Fruit fly (Drosophila melanogaster) whole organism, embryonic: ENCODE data around the gene CG32984.
A peak's percentile ranks its signal among the peaks of the same experiment; 100 is the strongest.

Source experiments
- Adf1 ChIP-seq: fragments of 200-800 bp; sonication (Bioruptor generic); IDR thresholded peaks from 2 replicates; pipeline ENCODE4 v1.3.6; 2022; ENCODE audit warnings: missing biosample characterization, missing genetic modification characterization
- Atf-2 ChIP-seq: fragments of 200-800 bp; sonication (Bioruptor generic); optimal IDR thresholded peaks from 2 replicates; lab custom pipeline; 2016; ENCODE audit warnings: missing biosample characterization, missing genetic modification characterization
- Atf3 ChIP-seq: fragments of 200-800 bp; sonication (Bioruptor generic); optimal IDR thresholded peaks from 3 replicates; lab custom pipeline; 2016; ENCODE audit warnings: missing biosample characterization, missing genetic modification characterization
- Bgb ChIP-seq: fragments of 200-800 bp; sonication (Bioruptor generic); IDR thresholded peaks from 2 replicates; pipeline ENCODE4 v1.3.6; 2022; ENCODE audit warnings: missing biosample characterization, missing genetic modification characterization; ENCODE audit not compliant: partially characterized antibody
- CG1024 ChIP-seq: fragments of 200-800 bp; sonication (Bioruptor generic); IDR thresholded peaks from 2 replicates; pipeline ENCODE4 v1.3.6; 2022; ENCODE audit warnings: missing biosample characterization, missing genetic modification characterization
- CG10979 ChIP-seq: fragments of 200-800 bp; sonication (Bioruptor generic); optimal IDR thresholded peaks from 2 replicates; lab custom pipeline; 2018; ENCODE audit warnings: missing biosample characterization, mild to moderate bottlenecking, missing genetic modification characterization, moderate library complexity
- CG11247 ChIP-seq: fragments of 200-800 bp; sonication (Bioruptor generic); IDR thresholded peaks from 2 replicates; pipeline ENCODE4 v1.3.6; 2022; ENCODE audit warnings: missing biosample characterization, missing genetic modification characterization
- CG12219 ChIP-seq: fragments of 200-800 bp; sonication (Bioruptor generic); optimal IDR thresholded peaks from 3 replicates; lab custom pipeline; 2018; ENCODE audit warnings: missing biosample characterization, mild to moderate bottlenecking, missing genetic modification characterization
- CG14050 ChIP-seq: fragments of 200-800 bp; sonication (Bioruptor generic); IDR thresholded peaks from 3 replicates; pipeline ENCODE4 v1.3.6; 2022; ENCODE audit warnings: missing biosample characterization, missing genetic modification characterization
- CG14667 ChIP-seq: fragments of 200-800 bp; sonication (Bioruptor generic); IDR thresholded peaks from 2 replicates; pipeline ENCODE4 v1.3.6; 2022; ENCODE audit warnings: missing biosample characterization, missing genetic modification characterization
- CG16813 ChIP-seq: fragments of 200-800 bp; sonication (Bioruptor generic); IDR thresholded peaks from 3 replicates; pipeline ENCODE4 v1.3.6; 2022; ENCODE audit warnings: missing biosample characterization, missing genetic modification characterization; ENCODE audit not compliant: partially characterized antibody
- CG18262 ChIP-seq: fragments of 200-800 bp; optimal IDR thresholded peaks from 3 replicates; lab custom pipeline; 2019; ENCODE audit warnings: missing biosample characterization, mild to moderate bottlenecking, missing genetic modification characterization, moderate library complexity
- CG32767 ChIP-seq: fragments of 200-800 bp; sonication (Bioruptor generic); IDR thresholded peaks from 2 replicates; pipeline ENCODE4 v1.3.6; 2022; ENCODE audit warnings: missing biosample characterization, missing genetic modification characterization
- CG34422 ChIP-seq: fragments of 200-800 bp; sonication (Bioruptor generic); IDR thresholded peaks from 3 replicates; pipeline ENCODE4 v1.3.6; 2022; ENCODE audit warnings: missing biosample characterization, missing genetic modification characterization
- CG3995 ChIP-seq: fragments of 200-800 bp; sonication (Bioruptor generic); optimal IDR thresholded peaks from 3 replicates; lab custom pipeline; 2016; ENCODE audit warnings: missing biosample characterization, missing genetic modification characterization
- CG4328 ChIP-seq: fragments of 200-800 bp; sonication (Bioruptor generic); optimal IDR thresholded peaks from 3 replicates; lab custom pipeline; 2017; ENCODE audit warnings: missing biosample characterization, missing genetic modification reagents, missing genetic modification characterization
- CG43689 ChIP-seq: fragments of 200-800 bp; sonication (Bioruptor generic); IDR thresholded peaks from 2 replicates; pipeline ENCODE4 v1.3.6; 2022; ENCODE audit warnings: missing biosample characterization, missing genetic modification characterization
- CG4424 ChIP-seq: fragments of 200-800 bp; sonication (Bioruptor generic); optimal IDR thresholded peaks from 3 replicates; lab custom pipeline; 2016; ENCODE audit warnings: missing biosample characterization, missing genetic modification characterization
- CG6254 ChIP-seq: fragments of 200-800 bp; sonication (Bioruptor generic); optimal IDR thresholded peaks from 3 replicates; lab custom pipeline; 2017; ENCODE audit warnings: mild to moderate bottlenecking, missing biosample characterization, missing genetic modification reagents, missing genetic modification characterization
- CG6272 ChIP-seq: fragments of 200-800 bp; sonication (Bioruptor generic); IDR thresholded peaks from 2 replicates; pipeline ENCODE4 v1.3.6; 2022; ENCODE audit warnings: missing biosample characterization, missing genetic modification characterization
- CG6813 ChIP-seq: fragments of 200-800 bp; sonication (Bioruptor generic); optimal IDR thresholded peaks from 2 replicates; lab custom pipeline; 2017; ENCODE audit warnings: missing biosample characterization, missing genetic modification characterization, mild to moderate bottlenecking, moderate library complexity, missing genetic modification reagents
- CG7357 ChIP-seq: fragments of 200-800 bp; sonication (Bioruptor generic); IDR thresholded peaks from 3 replicates; pipeline ENCODE4 v1.3.6; 2022; ENCODE audit warnings: missing biosample characterization, missing genetic modification characterization
- CG8281 ChIP-seq: fragments of 200-800 bp; sonication (Bioruptor generic); optimal IDR thresholded peaks from 2 replicates; lab custom pipeline; 2018; ENCODE audit warnings: missing biosample characterization, mild to moderate bottlenecking, missing genetic modification characterization, moderate library complexity
- CG9215 ChIP-seq: fragments of 200-800 bp; sonication (Bioruptor generic); IDR thresholded peaks from 2 replicates; pipeline ENCODE4 v1.3.6; 2022; ENCODE audit warnings: missing biosample characterization, missing genetic modification characterization
- Dref ChIP-seq: fragments of 200-800 bp; sonication (Bioruptor generic); IDR thresholded peaks from 2 replicates; pipeline ENCODE4 v1.3.6; 2022; ENCODE audit warnings: missing biosample characterization, missing genetic modification characterization
- Fer1 ChIP-seq: fragments of 200-800 bp; sonication (Bioruptor generic); optimal IDR thresholded peaks from 2 replicates; lab custom pipeline; 2017; ENCODE audit warnings: missing biosample characterization, mild to moderate bottlenecking, missing genetic modification characterization
- HLH54F ChIP-seq: fragments of 200-800 bp; sonication (Bioruptor generic); optimal IDR thresholded peaks from 3 replicates; lab custom pipeline; 2016; ENCODE audit warnings: missing biosample characterization, missing genetic modification characterization
- Rx ChIP-seq: fragments of 200-800 bp; sonication (Bioruptor generic); IDR thresholded peaks from 2 replicates; pipeline ENCODE4 v1.3.6; 2022; ENCODE audit warnings: missing biosample characterization, missing genetic modification characterization
- Sry-β ChIP-seq: fragments of 200-800 bp; sonication (Bioruptor generic); optimal IDR thresholded peaks from 2 replicates; lab custom pipeline; 2018; ENCODE audit warnings: missing biosample characterization, mild to moderate bottlenecking, missing genetic modification characterization, moderate library complexity
- Ssrp ChIP-seq: fragments of 200-800 bp; sonication (Bioruptor generic); optimal IDR thresholded peaks from 2 replicates; lab custom pipeline; 2018; ENCODE audit warnings: missing biosample characterization, mild to moderate bottlenecking, missing genetic modification characterization, moderate library complexity
- TFAM ChIP-seq: fragments of 200-800 bp; sonication (Bioruptor generic); optimal IDR thresholded peaks from 2 replicates; lab custom pipeline; 2017; ENCODE audit warnings: missing biosample characterization, missing genetic modification characterization, inconsistent platforms
- bowl ChIP-seq: fragments of 200-800 bp; sonication (Bioruptor generic); IDR thresholded peaks from 2 replicates; pipeline ENCODE4 v1.3.6; 2022; ENCODE audit warnings: missing biosample characterization, missing genetic modification characterization
- cwo ChIP-seq: fragments of 200-800 bp; sonication (Bioruptor generic); optimal IDR thresholded peaks from 3 replicates; lab custom pipeline; 2017; ENCODE audit warnings: missing biosample characterization, missing genetic modification characterization, mild to moderate bottlenecking, moderate library complexity, missing genetic modification reagents
- dimm ChIP-seq: fragments of 200-800 bp; sonication (Bioruptor generic); IDR thresholded peaks from 2 replicates; pipeline ENCODE4 v1.3.6; 2022; ENCODE audit warnings: missing biosample characterization, missing genetic modification characterization
- dmrt11E ChIP-seq: fragments of 200-800 bp; sonication (Bioruptor generic); optimal IDR thresholded peaks from 3 replicates; lab custom pipeline; 2018; ENCODE audit warnings: missing biosample characterization, mild to moderate bottlenecking, missing genetic modification characterization, moderate library complexity
- eve ChIP-seq, 2 experiments: fragments of >200 bp; optimal IDR thresholded peaks; 2 replicates each; lab custom pipeline; 2017; ENCODE audit warnings: missing biosample characterization in 2 of 2, missing genetic modification characterization in 2 of 2
- eyg ChIP-seq: fragments of 200-800 bp; sonication (Bioruptor generic); optimal IDR thresholded peaks from 3 replicates; lab custom pipeline; 2016; ENCODE audit warnings: missing biosample characterization, missing genetic modification characterization
- ham ChIP-seq: fragments of 200-800 bp; sonication (Bioruptor generic); IDR thresholded peaks from 2 replicates; pipeline ENCODE4 v1.3.6; 2022; ENCODE audit warnings: missing biosample characterization, missing genetic modification characterization
- jumu ChIP-seq: fragments of 200-800 bp; sonication (Bioruptor generic); optimal IDR thresholded peaks from 3 replicates; lab custom pipeline; 2016; ENCODE audit warnings: missing biosample characterization, missing genetic modification characterization
- knrl ChIP-seq: fragments of 200-800 bp; sonication (Bioruptor generic); IDR thresholded peaks from 3 replicates; pipeline ENCODE4 v1.3.6; 2022; ENCODE audit warnings: missing biosample characterization, missing genetic modification characterization; ENCODE audit not compliant: partially characterized antibody
- luna ChIP-seq: fragments of 200-800 bp; sonication (Bioruptor generic); optimal IDR thresholded peaks from 2 replicates; lab custom pipeline; 2016; ENCODE audit warnings: missing biosample characterization, missing genetic modification characterization
- mam ChIP-seq: fragments of 200-800 bp; sonication (Bioruptor generic); optimal IDR thresholded peaks from 3 replicates; lab custom pipeline; 2016; ENCODE audit warnings: missing biosample characterization, missing genetic modification characterization
- pita ChIP-seq: fragments of 200-800 bp; sonication (Bioruptor generic); optimal IDR thresholded peaks from 2 replicates; lab custom pipeline; 2017; ENCODE audit warnings: missing biosample characterization, mild to moderate bottlenecking, missing genetic modification characterization
- salm ChIP-seq: fragments of 200-800 bp; sonication (Bioruptor generic); optimal IDR thresholded peaks from 2 replicates; lab custom pipeline; 2018; ENCODE audit warnings: missing biosample characterization, mild to moderate bottlenecking, missing genetic modification characterization
- sc ChIP-seq, 3 experiments: fragments of >200 bp in 2 of 3; fragments of 200-800 bp in 1 of 3; sonication (Bioruptor generic) in 1 of 3; optimal IDR thresholded peaks; 2 replicates in 2 of 3; 3 replicates in 1 of 3; lab custom pipeline; 2017; ENCODE audit warnings: mild to moderate bottlenecking in 1 of 3, missing biosample characterization in 1 of 3, missing genetic modification characterization in 1 of 3, missing genetic modification reagents in 1 of 3
- slou ChIP-seq: fragments of 200-800 bp; sonication (Bioruptor generic); optimal IDR thresholded peaks from 3 replicates; lab custom pipeline; 2016; ENCODE audit warnings: missing biosample characterization, missing genetic modification characterization
- ssp ChIP-seq: fragments of 200-800 bp; sonication (Bioruptor generic); IDR thresholded peaks from 2 replicates; pipeline ENCODE4 v1.3.6; 2022; ENCODE audit warnings: missing biosample characterization, missing genetic modification characterization
- tio ChIP-seq: fragments of 200-800 bp; sonication (Bioruptor generic); optimal IDR thresholded peaks from 2 replicates; lab custom pipeline; 2017; ENCODE audit warnings: missing biosample characterization, missing genetic modification characterization, inconsistent platforms
- zen ChIP-seq: fragments of 200-800 bp; sonication (Bioruptor generic); optimal IDR thresholded peaks from 3 replicates; lab custom pipeline; 2018; ENCODE audit warnings: missing biosample characterization, mild to moderate bottlenecking, missing genetic modification characterization, moderate library complexity
- zfh1 ChIP-seq: fragments of 200-800 bp; sonication (Bioruptor generic); IDR thresholded peaks from 3 replicates; pipeline ENCODE4 v1.3.6; 2022; ENCODE audit warnings: missing biosample characterization, missing genetic modification characterization

The CG32984 gene

DNA sequence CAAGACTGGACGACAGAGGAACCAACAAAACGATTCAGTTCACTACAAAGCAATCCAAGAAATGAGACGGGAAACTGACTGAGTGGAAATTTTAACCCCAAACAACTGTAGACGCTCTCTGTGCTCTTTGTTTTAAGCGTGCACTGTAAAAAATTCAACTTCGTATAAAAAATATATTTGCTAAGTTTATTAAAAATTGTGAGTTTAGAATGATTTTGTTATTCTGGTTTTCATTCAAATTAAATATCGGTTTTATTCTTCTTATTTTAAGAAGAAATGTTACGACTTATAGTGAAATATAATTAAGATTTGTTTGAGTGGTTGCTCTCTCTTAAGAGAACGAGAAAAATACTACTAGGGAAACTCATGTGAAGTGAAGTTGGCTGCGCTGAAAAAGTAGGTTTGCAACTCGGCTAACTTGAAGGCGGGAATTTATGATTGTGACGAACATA, 6.7 kb upstream of the CG32984 start (continued):
- peak; percentile 97 for TF ChIP-seq CG10979
- TF ChIP-seq CG6813 (GFP tag; lab: Kevin White, UChicago): peak; percentile 87
- no peak for TF ChIP-seq CG16813 (GFP tag; lab: Robert Waterston, UW)
- TF ChIP-seq Fer1 (GFP tag; lab: Kevin White, UChicago): peak; percentile 87
- TF ChIP-seq CG32767 (GFP tag; lab: Robert Waterston, UW): peak; percentile 98
- peak; percentile 89 for TF ChIP-seq ham (GFP tag; lab: Robert Waterston, UW)
- TF ChIP-seq salm: peak; percentile 81
- peak; percentile 92 for TF ChIP-seq ssp
- TF ChIP-seq CG9215 (GFP tag; lab: Robert Waterston, UW): peak; percentile 92
- TF ChIP-seq bowl: peak; percentile 97
- TF ChIP-seq CG6272 (GFP tag; lab: Robert Waterston, UW): peak; percentile 97
- peak; percentile 97 for TF ChIP-seq CG14050
- peak; percentile 94 for TF ChIP-seq CG1024 (GFP tag; lab: Robert Waterston, UW)
- TF ChIP-seq tio (GFP tag; lab: Kevin White, UChicago): peak; percentile 92
- peak; percentile 98 for TF ChIP-seq zfh1 (GFP tag; lab: Robert Waterston, UW)
- TF ChIP-seq zen (tag; lab: Kevin White, UChicago): peak; percentile 93
- peak; percentile 53 for TF ChIP-seq Sry-β
- peak; percentile 41 for TF ChIP-seq CG3995 (GFP tag; lab: Kevin White, UChicago)
- peak; percentile 96 for TF ChIP-seq mam (GFP tag; lab: Kevin White, UChicago)
- peak; percentile 24; the same call in 1 of the 2 replicates for TF ChIP-seq Bgb (GFP tag; lab: Robert Waterston, UW)
- TF ChIP-seq eyg (GFP tag; lab: Kevin White, UChicago): peak; percentile 80
- peak; percentile 94 for TF ChIP-seq Rx (GFP tag; lab: Robert Waterston, UW)
- peak; percentile 99 for TF ChIP-seq CG34422
- TF ChIP-seq CG18262 (tag; lab: Kevin White, UChicago): peak; percentile 97
- TF ChIP-seq CG7357 (GFP tag; lab: Robert Waterston, UW): peak; percentile 93
- peak; percentile 66 for TF ChIP-seq pita
- peak; percentile 96 for TF ChIP-seq jumu (GFP tag; lab: Kevin White, UChicago)
- TF ChIP-seq Atf-2 (GFP tag; lab: Kevin White, UChicago): peak; percentile 96
- TF ChIP-seq CG4424 (GFP tag; lab: Kevin White, UChicago): peak; percentile 94
- TF ChIP-seq dmrt11E (tag; lab: Kevin White, UChicago): peak; percentile 99
- peak; percentile 80 for TF ChIP-seq cwo
- TF ChIP-seq Adf1 (GFP tag; lab: Robert Waterston, UW): peak; percentile 79
- peak; percentile 82 for TF ChIP-seq luna (GFP tag; lab: Kevin White, UChicago)
- TF ChIP-seq Ssrp (tag; lab: Kevin White, UChicago): peak; percentile 97
- no peak for TF ChIP-seq Dref (GFP tag; lab: Robert Waterston, UW)
- peak; percentile 66 for TF ChIP-seq CG8281 (tag; lab: Kevin White, UChicago)
- TF ChIP-seq CG14667 (GFP tag; lab: Robert Waterston, UW): peak; percentile 96
- TF ChIP-seq knrl (GFP tag; lab: Robert Waterston, UW): no peak
- peak; percentile 94 for TF ChIP-seq CG43689 (GFP tag; lab: Robert Waterston, UW)
- TF ChIP-seq sc (optimal IDR thresholded peaks at IDR 0.05; lab: Kevin White, UChicago): no peak
- TF ChIP-seq sc (GFP tag; optimal IDR thresholded peaks at IDR 0.05; lab: Kevin White, UChicago): peak; percentile 88
- peak; percentile 94 for TF ChIP-seq CG11247 (GFP tag; lab: Robert Waterston, UW)
- TF ChIP-seq Atf3: peak; percentile 96
- peak; percentile 97 for TF ChIP-seq dimm
- peak; percentile 77 for TF ChIP-seq HLH54F (GFP tag; lab: Kevin White, UChicago)
- TF ChIP-seq CG4328: peak; percentile 66
- peak; percentile 88 for TF ChIP-seq CG6254
- TF ChIP-seq CG12219: peak; percentile 93
- TF ChIP-seq eve (GFP tag; optimal IDR thresholded peaks at IDR 0.05; lab: Kevin White, UChicago): peak in 1 of 2 experiments; percentile 93
- TF ChIP-seq TFAM (GFP tag; lab: Kevin White, UChicago): peak; percentile 79
- peak; percentile 89 for TF ChIP-seq slou (GFP tag; lab: Kevin White, UChicago)
